Worm (Caenorhabditis elegans) whole organism, early embryonic: Measurements from ENCODE around the gene F18H3.4.

ENCODE experiments used
- B0310.2 ChIP-seq: sonication (generic microtip); optimal IDR thresholded peaks from 2 replicates; lab custom pipeline; 2016; ENCODE audit warnings: mild to moderate bottlenecking, missing genetic modification characterization, missing compliant biosample characterization
- F13C5.2 ChIP-seq: sonication (generic microtip); optimal IDR thresholded peaks from 2 replicates; lab custom pipeline; 2017; ENCODE audit warnings: mild to moderate bottlenecking, missing genetic modification characterization, inconsistent platforms, missing compliant biosample characterization
- aly-1 ChIP-seq: sonication (generic microtip); optimal IDR thresholded peaks from 2 replicates; lab custom pipeline; 2016; ENCODE audit warnings: missing genetic modification characterization, missing compliant biosample characterization
- ama-1 ChIP-seq: fragments of 150-350 bp; optimal IDR thresholded peaks from 2 replicates; lab custom pipeline; 2014
- ceh-13 ChIP-seq: fragments of 200-800 bp; sonication (Bioruptor generic); optimal IDR thresholded peaks from 2 replicates; lab custom pipeline; 2018; ENCODE audit warnings: mild to moderate bottlenecking, missing genetic modification characterization, missing compliant biosample characterization
- ceh-36 ChIP-seq: sonication (generic microtip); optimal IDR thresholded peaks from 2 replicates; lab custom pipeline; 2016; ENCODE audit warnings: missing genetic modification characterization, inconsistent platforms, missing compliant biosample characterization
- ets-7 ChIP-seq: sonication (generic microtip); optimal IDR thresholded peaks from 2 replicates; lab custom pipeline; 2016; ENCODE audit warnings: missing genotype, missing genetic modification characterization, missing compliant biosample characterization
- flt-1 ChIP-seq: fragments of 200-800 bp; sonication (Bioruptor generic); IDR thresholded peaks from 2 replicates; pipeline ENCODE4 v1.3.6; 2022; ENCODE audit warnings: missing genetic modification characterization, missing compliant biosample characterization
- hmbx-1 ChIP-seq: sonication (generic microtip); optimal IDR thresholded peaks from 2 replicates; lab custom pipeline; 2016; ENCODE audit warnings: mild to moderate bottlenecking, missing genetic modification characterization, missing compliant biosample characterization
- scrt-1 ChIP-seq: fragments of 200-800 bp; sonication (Bioruptor generic); IDR thresholded peaks from 2 replicates; pipeline ENCODE4 v1.3.6; 2022; ENCODE audit warnings: missing genetic modification characterization, missing compliant biosample characterization
- sea-1 ChIP-seq: fragments of 200-800 bp; sonication (Bioruptor generic); conservative IDR thresholded peaks from 2 replicates; pipeline ENCODE4 v1.3.6; 2022; ENCODE audit warnings: missing genetic modification characterization, missing compliant biosample characterization
- tbx-11 ChIP-seq: fragments of 200-800 bp; sonication (Bioruptor generic); IDR thresholded peaks from 2 replicates; pipeline ENCODE4 v1.3.6; 2022; ENCODE audit warnings: missing genetic modification characterization, missing compliant biosample characterization

ce11 chrX:13510234-13510837 is 18.6 kb upstream of the F18H3.4 start:
- TF ChIP-seq ama-1 (lab: Kevin White, UChicago) (no peak), sea-1 (GFP tag; lab: Robert Waterston, UW) (no peak), F13C5.2 (no peak), aly-1 (tag; lab: Kevin White, UChicago) (no peak), ets-7 (tag; lab: Kevin White, UChicago) (no peak), B0310.2 (tag; lab: Kevin White, UChicago) (no peak), hmbx-1 (no peak), scrt-1 (GFP tag; lab: Robert Waterston, UW) (no peak), ceh-36 (tag; lab: Kevin White, UChicago) (no peak), ceh-13 (GFP tag; lab: Kevin White, UChicago) (no peak), flt-1 (no peak), tbx-11 (GFP tag; lab: Robert Waterston, UW) (no peak)
